Fruit fly (Drosophila melanogaster): ENCODE data around the gene Sms.

The Sms gene

dm6 chr3L:12267332-12267914, 9.6 kb downstream of the Sms start, which contains the start of gene CG32100:
TSS of gene CG32100 (plus strand) at chr3L:12267528.
- TF ChIP-seq CTCF (optimal IDR thresholded peaks at IDR 0.05) (no peak), CG8478 (optimal IDR thresholded peaks at IDR 0.05) (no peak)

DNA sequence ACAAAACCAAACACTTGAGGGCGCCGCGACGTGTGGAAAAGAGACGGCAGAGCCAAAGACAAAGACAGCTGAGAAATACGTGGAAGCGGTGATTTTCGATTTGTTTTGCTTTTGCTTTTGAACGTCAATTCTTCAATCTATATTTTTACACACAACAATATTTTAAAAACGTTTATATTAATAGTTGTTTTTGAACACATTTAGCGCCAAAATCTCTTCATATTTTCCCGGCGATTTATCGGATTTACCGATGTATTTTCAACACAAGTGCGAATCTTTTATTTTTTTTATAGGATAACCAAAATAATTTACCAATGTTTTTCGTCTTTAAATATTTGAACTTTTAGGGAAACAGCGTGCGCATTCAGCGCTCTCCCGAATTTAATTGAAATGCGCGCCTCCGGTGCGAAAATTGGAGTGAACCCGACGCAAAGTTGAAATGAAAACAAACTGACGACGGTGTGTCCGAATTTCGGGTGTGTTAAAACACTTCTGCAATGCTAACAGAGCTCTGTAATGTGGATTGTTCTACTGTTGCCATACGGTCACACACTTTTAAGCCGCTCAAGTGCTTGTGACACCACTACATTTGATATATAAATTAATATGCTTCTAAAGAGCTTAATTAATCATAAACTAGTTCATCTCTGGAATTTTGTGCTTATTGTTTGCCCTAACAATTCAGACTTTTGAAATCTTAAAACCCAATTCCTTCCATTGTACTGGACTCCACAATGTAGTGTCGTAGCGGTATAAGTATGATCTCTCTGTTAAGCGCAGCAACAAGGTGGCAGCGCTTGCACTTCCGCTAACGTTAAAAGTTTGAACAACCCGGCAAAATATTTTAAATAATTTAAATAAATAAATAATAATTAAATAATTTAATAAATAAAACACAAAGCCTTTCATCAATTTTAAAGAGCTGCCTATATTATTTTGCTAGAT, 10.4 kb downstream of the Sms start, which contains the start of gene app:
Gene app (minus strand): TSS at position 499 of the 945 bp plus-strand sequence.
- TF ChIP-seq CG8478 (optimal IDR thresholded peaks at IDR 0.05) (no peak), CTCF (optimal IDR thresholded peaks at IDR 0.05) (no peak)

DNA sequence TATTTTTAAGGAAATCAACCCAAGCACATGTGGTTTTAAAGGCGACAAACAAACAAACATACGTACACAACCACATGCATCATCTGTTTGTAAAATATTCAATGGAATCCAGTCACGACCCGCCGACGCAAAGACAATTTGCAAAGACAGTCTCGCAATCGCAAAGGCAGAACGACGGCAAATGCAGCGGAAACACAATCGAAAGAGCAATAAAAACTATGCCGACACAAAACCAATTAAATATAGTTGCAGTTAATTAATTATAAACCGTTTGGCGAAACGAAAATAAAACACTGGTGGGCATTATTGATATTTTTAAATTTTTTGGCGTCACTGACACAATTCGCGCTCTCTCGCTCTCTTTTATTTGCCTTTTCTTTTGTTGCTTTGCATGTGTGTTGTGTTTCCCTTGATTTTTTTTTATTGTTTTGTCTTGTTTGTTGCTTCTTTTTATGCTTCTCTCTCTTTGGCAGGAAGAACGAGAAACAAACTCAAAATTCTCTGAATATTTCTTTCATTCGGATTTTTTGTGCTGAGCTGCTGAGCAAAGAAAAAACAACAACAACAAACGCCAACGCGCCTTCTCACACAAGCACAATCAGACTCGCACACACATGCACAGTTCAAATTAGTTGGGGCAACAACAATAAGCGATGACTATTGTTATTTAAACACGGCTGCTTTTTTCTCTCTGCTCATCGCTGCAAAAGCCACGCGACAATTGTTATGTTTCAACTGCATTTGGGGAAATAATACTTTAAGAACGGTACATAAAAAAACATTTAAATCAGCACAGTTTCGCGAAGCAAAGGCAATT, 11.3 kb downstream of the Sms start:
- TF ChIP-seq CTCF (optimal IDR thresholded peaks at IDR 0.05) (no peak), CG8478 (optimal IDR thresholded peaks at IDR 0.05) (no peak)

- TF ChIP-seq CG8478 (optimal IDR thresholded peaks at IDR 0.05) (no peak), CTCF (optimal IDR thresholded peaks at IDR 0.05) (no peak)
Observed at dm6 chr3L:12258698-12259097, 18.4 kb downstream of the Sms start.

DNA sequence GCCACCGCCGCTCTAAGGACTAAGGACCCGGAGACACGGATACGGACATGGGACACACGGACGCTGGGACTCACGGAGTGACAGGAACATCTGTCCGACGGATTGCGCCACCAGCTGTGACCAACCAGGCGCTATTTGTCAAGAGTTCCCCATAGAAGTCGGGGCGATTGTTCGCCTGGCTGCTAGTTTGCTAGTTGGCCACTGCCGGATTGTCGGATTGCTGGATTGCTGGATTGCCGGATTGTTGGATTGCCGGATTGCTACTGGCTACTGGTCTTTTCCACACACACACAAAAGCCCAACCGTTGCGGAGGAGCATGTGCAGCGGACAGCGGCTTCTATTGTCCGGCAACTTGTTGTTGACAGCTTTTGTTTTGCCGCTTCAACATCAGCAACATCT, 49.8 kb downstream of the Sms start:
- TF ChIP-seq CG8478 (optimal IDR thresholded peaks at IDR 0.05) (no peak), CTCF (optimal IDR thresholded peaks at IDR 0.05) (no peak)

- TF ChIP-seq CG8478 (optimal IDR thresholded peaks at IDR 0.05) (no peak), CTCF (optimal IDR thresholded peaks at IDR 0.05) (no peak)
Observed at dm6 chr3L:12223635-12224016, 53.4 kb downstream of the Sms start.

- TF ChIP-seq CG8478 (optimal IDR thresholded peaks at IDR 0.05) (no peak), CTCF (optimal IDR thresholded peaks at IDR 0.05) (no peak)
Observed at dm6 chr3L:12222945-12223634, 54.0 kb downstream of the Sms start.
